Worm (Caenorhabditis elegans) whole organism, young adult: ENCODE results near the gene F58G6.3.

Experiments used
- B0261.1 ChIP-seq: sonication (generic microtip); optimal IDR thresholded peaks from 2 replicates; lab custom pipeline; 2016; ENCODE audit warnings: mild to moderate bottlenecking, missing genetic modification characterization, moderate library complexity, missing compliant biosample characterization
- C06A6.2 ChIP-seq: fragments of 200-800 bp; sonication (Bioruptor generic); conservative IDR thresholded peaks from 2 replicates; pipeline ENCODE4 v1.3.6; 2022; ENCODE audit warnings: missing genetic modification characterization, missing compliant biosample characterization
- F10E7.11 ChIP-seq: sonication (generic microtip); optimal IDR thresholded peaks from 2 replicates; lab custom pipeline; 2017; ENCODE audit warnings: mild to moderate bottlenecking, missing genetic modification characterization, moderate library complexity, missing compliant biosample characterization
- F37B4.10 ChIP-seq: fragments of 200-800 bp; sonication (Bioruptor generic); IDR thresholded peaks from 2 replicates; pipeline ENCODE4 v1.3.6; 2022; ENCODE audit warnings: missing genetic modification characterization, missing compliant biosample characterization
- T07F8.4 ChIP-seq: sonication (generic microtip); optimal IDR thresholded peaks from 2 replicates; lab custom pipeline; 2016; ENCODE audit warnings: mild to moderate bottlenecking, missing genetic modification characterization, moderate library complexity, missing compliant biosample characterization
- Y53G8AR.9 ChIP-seq: fragments of 200-800 bp; sonication (Bioruptor generic); conservative IDR thresholded peaks from 2 replicates; pipeline ENCODE4 v1.3.6; 2022; ENCODE audit warnings: missing genetic modification reagents, missing genetic modification characterization, missing compliant biosample characterization
- Y56A3A.18 ChIP-seq: fragments of 200-800 bp; sonication (Bioruptor generic); IDR thresholded peaks from 2 replicates; pipeline ENCODE4 v1.3.6; 2022; ENCODE audit warnings: missing genetic modification reagents, missing genetic modification characterization, missing compliant biosample characterization
- Y79H2A.3 ChIP-seq: fragments of 200-800 bp; sonication (Bioruptor generic); conservative IDR thresholded peaks from 2 replicates; pipeline ENCODE4 v1.3.6; 2022; ENCODE audit warnings: missing genetic modification reagents, missing genetic modification characterization, missing compliant biosample characterization
- athp-1 ChIP-seq: sonication (generic microtip); optimal IDR thresholded peaks from 2 replicates; lab custom pipeline; 2017; ENCODE audit warnings: mild to moderate bottlenecking, missing genetic modification characterization, missing compliant biosample characterization
- bed-1 ChIP-seq: fragments of 200-800 bp; sonication (Bioruptor generic); IDR thresholded peaks from 2 replicates; pipeline ENCODE4 v1.3.6; 2022; ENCODE audit warnings: missing genetic modification reagents, missing genetic modification characterization, missing compliant biosample characterization
- cebp-1 ChIP-seq, 2 experiments: fragments of 200-800 bp in 1 of 2; sonication (Bioruptor generic) in 1 of 2; sonication (generic microtip) in 1 of 2; IDR thresholded peaks in 1 of 2; optimal IDR thresholded peaks in 1 of 2; 2 replicates each; pipeline versions ENCODE4 v1.3.6 to Lab custom; 2017 to 2022; ENCODE audit warnings: missing compliant biosample characterization in 2 of 2, missing genetic modification characterization in 2 of 2, mild to moderate bottlenecking in 1 of 2, missing genetic modification reagents in 1 of 2, moderate library complexity in 1 of 2
- ceh-100 ChIP-seq: fragments of 200-800 bp; sonication (Bioruptor generic); IDR thresholded peaks from 2 replicates; pipeline ENCODE4 v1.3.6; 2022; ENCODE audit warnings: missing genetic modification reagents, missing genetic modification characterization, missing compliant biosample characterization
- dox-1 ChIP-seq: fragments of 200-800 bp; sonication (Bioruptor generic); IDR thresholded peaks from 2 replicates; pipeline ENCODE4 v1.3.6; 2022; ENCODE audit warnings: missing genetic modification reagents, missing genetic modification characterization, missing compliant biosample characterization
- dpl-1 ChIP-seq: fragments of 150-350 bp; optimal IDR thresholded peaks from 2 replicates; lab custom pipeline; 2014; ENCODE audit warnings: missing biosample characterization, missing genetic modification reagents, missing genetic modification characterization
- egl-18 ChIP-seq: fragments of 200-800 bp; sonication (Bioruptor generic); IDR thresholded peaks from 2 replicates; pipeline ENCODE4 v1.3.6; 2022; ENCODE audit warnings: missing genetic modification reagents, missing genetic modification characterization, missing compliant biosample characterization
- fkh-3 ChIP-seq: sonication (generic microtip); optimal IDR thresholded peaks from 2 replicates; lab custom pipeline; 2016; ENCODE audit warnings: mild to moderate bottlenecking, missing genetic modification characterization, missing compliant biosample characterization
- gei-17 ChIP-seq: fragments of 200-800 bp; sonication (Bioruptor generic); optimal IDR thresholded peaks from 2 replicates; lab custom pipeline; 2018; ENCODE audit warnings: mild to moderate bottlenecking, missing genetic modification characterization, missing compliant biosample characterization
- him-1 ChIP-seq: sonication (generic microtip); optimal IDR thresholded peaks from 2 replicates; lab custom pipeline; 2016; ENCODE audit warnings: missing genotype, missing genetic modification reagents, missing genetic modification characterization, missing compliant biosample characterization
- hlh-26 ChIP-seq: fragments of 200-800 bp; sonication (Bioruptor generic); conservative IDR thresholded peaks from 2 replicates; pipeline ENCODE4 v1.3.6; 2022; ENCODE audit warnings: missing genetic modification reagents, missing genetic modification characterization, missing compliant biosample characterization
- hsf-1 ChIP-seq: fragments of 200-800 bp; sonication (Bioruptor generic); IDR thresholded peaks from 2 replicates; pipeline ENCODE4 v1.3.6; 2022; ENCODE audit warnings: missing genetic modification reagents, missing genetic modification characterization, missing compliant biosample characterization
- let-526 ChIP-seq: fragments of 200-800 bp; sonication (Bioruptor generic); IDR thresholded peaks from 2 replicates; pipeline ENCODE4 v1.3.6; 2022; ENCODE audit warnings: missing genetic modification reagents, missing genetic modification characterization, missing compliant biosample characterization
- let-607 ChIP-seq, 2 experiments: fragments of 200-800 bp in 1 of 2; sonication (Bioruptor generic) in 1 of 2; sonication (generic microtip) in 1 of 2; optimal IDR thresholded peaks; 2 replicates each; lab custom pipeline; 2016 to 2018; ENCODE audit warnings: mild to moderate bottlenecking in 2 of 2, missing compliant biosample characterization in 2 of 2, missing genetic modification characterization in 2 of 2, moderate library complexity in 2 of 2, missing genotype in 1 of 2
- lin-35 ChIP-seq, 3 experiments: fragments of 150-350 bp in 2 of 3; sonication (generic microtip) in 1 of 3; optimal IDR thresholded peaks; 2 replicates each; lab custom pipeline; 2014 to 2018; ENCODE audit warnings: missing biosample characterization in 3 of 3, missing genetic modification characterization in 3 of 3, missing genetic modification reagents in 3 of 3
- lin-40 ChIP-seq: sonication (generic microtip); optimal IDR thresholded peaks from 2 replicates; lab custom pipeline; 2016; ENCODE audit warnings: missing genetic modification characterization, mild to moderate bottlenecking, missing compliant biosample characterization, missing genotype, missing genetic modification reagents
- madf-8 ChIP-seq: fragments of 200-800 bp; sonication (Bioruptor generic); conservative IDR thresholded peaks from 2 replicates; pipeline ENCODE4 v1.3.6; 2022; ENCODE audit warnings: missing genetic modification reagents, missing genetic modification characterization, missing compliant biosample characterization
- nfya-2 ChIP-seq: fragments of 200-800 bp; sonication (Bioruptor generic); IDR thresholded peaks from 2 replicates; pipeline ENCODE4 v1.3.6; 2022; ENCODE audit warnings: missing genetic modification reagents, missing genetic modification characterization, missing compliant biosample characterization
- nfyb-1 ChIP-seq: fragments of 200-800 bp; sonication (Bioruptor generic); IDR thresholded peaks from 2 replicates; pipeline ENCODE4 v1.3.6; 2022; ENCODE audit warnings: missing genetic modification reagents, missing genetic modification characterization, missing compliant biosample characterization
- nhr-80 ChIP-seq: sonication (generic microtip); optimal IDR thresholded peaks from 2 replicates; lab custom pipeline; 2016; ENCODE audit warnings: missing genetic modification characterization, missing compliant biosample characterization
- nhr-90 ChIP-seq: sonication (generic microtip); optimal IDR thresholded peaks from 2 replicates; lab custom pipeline; 2016; ENCODE audit warnings: missing genotype, mild to moderate bottlenecking, missing genetic modification characterization, missing compliant biosample characterization
- pbrm-1 ChIP-seq: fragments of 200-800 bp; sonication (Bioruptor generic); IDR thresholded peaks from 2 replicates; pipeline ENCODE4 v1.3.6; 2022; ENCODE audit warnings: missing genetic modification reagents, missing genetic modification characterization, missing compliant biosample characterization
- pha-4 ChIP-seq: fragments of 150-350 bp; sonication (generic microtip); optimal IDR thresholded peaks from 2 replicates; lab custom pipeline; 2014; ENCODE audit warnings: missing biosample characterization, missing genetic modification reagents, missing genetic modification characterization
- rcor-1 ChIP-seq: fragments of 200-800 bp; sonication (Bioruptor generic); IDR thresholded peaks from 2 replicates; pipeline ENCODE4 v1.3.6; 2022; ENCODE audit warnings: missing genetic modification reagents, missing genetic modification characterization, missing compliant biosample characterization
- rpc-1 ChIP-seq, 2 experiments: fragments of 150-350 bp in 1 of 2; sonication (generic microtip) in 1 of 2; optimal IDR thresholded peaks; 2 replicates each; lab custom pipeline; 2014 to 2018; ENCODE audit warnings: missing biosample characterization in 1 of 2, missing genetic modification characterization in 1 of 2, missing genetic modification reagents in 1 of 2, missing genotype in 1 of 2
- snpc-1.1 ChIP-seq: sonication (generic microtip); optimal IDR thresholded peaks from 2 replicates; lab custom pipeline; 2017; ENCODE audit warnings: missing genetic modification characterization, mild to moderate bottlenecking, missing compliant biosample characterization, antibody characterized with exemption, moderate library complexity, missing genotype, missing genetic modification reagents; ENCODE audit not compliant: insufficient read depth
- tbp1 ChIP-seq: fragments of 200-800 bp; sonication (Bioruptor generic); optimal IDR thresholded peaks from 2 replicates; lab custom pipeline; 2018; ENCODE audit warnings: mild to moderate bottlenecking, missing genetic modification characterization, missing compliant biosample characterization
- tbx-9 ChIP-seq: sonication (generic microtip); optimal IDR thresholded peaks from 2 replicates; lab custom pipeline; 2016; ENCODE audit warnings: borderline replicate concordance, missing genetic modification characterization, inconsistent platforms, missing compliant biosample characterization
- tlf-1 ChIP-seq: fragments of 200-800 bp; sonication (Bioruptor generic); optimal IDR thresholded peaks from 2 replicates; lab custom pipeline; 2018; ENCODE audit warnings: mild to moderate bottlenecking, missing genetic modification characterization, missing compliant biosample characterization
- zfh-2 ChIP-seq: fragments of 200-800 bp; sonication (Bioruptor generic); conservative IDR thresholded peaks from 2 replicates; pipeline ENCODE4 v1.3.6; 2022; ENCODE audit warnings: missing genetic modification reagents, missing genetic modification characterization, missing compliant biosample characterization
- ztf-25 ChIP-seq: fragments of 200-800 bp; sonication (Bioruptor generic); IDR thresholded peaks from 2 replicates; pipeline ENCODE4 v1.3.6; 2022; ENCODE audit warnings: missing genetic modification reagents, missing genetic modification characterization, missing compliant biosample characterization

The F58G6.3 gene

DNA sequence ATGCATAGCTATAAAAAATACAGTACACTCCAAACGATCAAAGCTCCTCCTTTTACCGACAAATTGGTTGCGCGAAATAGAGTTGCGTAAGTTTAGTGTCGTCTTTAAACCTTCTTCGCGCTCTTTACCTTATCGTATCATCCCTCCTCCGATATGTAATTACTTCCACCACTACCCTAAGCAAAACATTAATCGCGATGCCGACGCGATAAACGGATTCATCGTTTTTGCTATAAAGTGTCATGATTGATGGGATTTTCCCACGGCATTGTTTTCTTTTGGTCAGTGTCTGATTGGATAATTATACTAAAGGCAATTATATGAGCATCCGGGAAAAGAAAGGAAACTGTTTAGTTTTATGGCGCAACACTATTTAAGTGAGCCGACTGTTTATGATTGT, 34.5 kb upstream of the F58G6.3 start:
- TF ChIP-seq let-607 (tag; optimal IDR thresholded peaks at IDR 0.05; lab: Kevin White, UChicago) (no peak), gei-17 (GFP tag; lab: Kevin White, UChicago) (no peak), lin-40 (tag; lab: Kevin White, UChicago) (no peak), bed-1 (GFP tag; lab: Robert Waterston, UW) (no peak), Y79H2A.3 (GFP tag; lab: Robert Waterston, UW) (no peak), pbrm-1 (GFP tag; lab: Robert Waterston, UW) (no peak), Y56A3A.18 (no peak), tbx-9 (tag; lab: Kevin White, UChicago) (no peak), zfh-2 (GFP tag; lab: Robert Waterston, UW) (no peak), nfya-2 (GFP tag; lab: Robert Waterston, UW) (no peak), egl-18 (GFP tag; lab: Robert Waterston, UW) (no peak), hlh-26 (GFP tag; lab: Robert Waterston, UW) (no peak), F37B4.10 (GFP tag; lab: Robert Waterston, UW) (no peak)

DNA sequence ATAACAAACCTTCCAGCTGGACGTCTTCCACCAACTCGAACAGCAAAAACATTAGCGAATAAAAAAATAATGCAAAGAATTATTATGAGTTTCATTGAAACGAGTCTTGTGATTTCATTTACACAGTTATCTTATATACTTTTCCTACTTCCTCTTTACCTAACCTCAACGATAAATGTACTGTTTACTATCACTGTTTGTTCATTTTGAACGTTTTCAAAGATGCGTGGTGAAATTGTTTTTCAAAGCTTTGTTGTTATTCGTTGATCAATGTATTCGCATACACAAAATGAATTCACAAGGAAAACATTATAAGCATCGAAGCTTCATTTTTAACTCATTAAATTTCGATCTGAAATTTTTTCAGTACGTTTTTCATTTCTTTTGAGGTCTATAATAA, 31.1 kb upstream of the F58G6.3 start, which contains the start of gene W09C2.7:
TSS of gene W09C2.7 (minus strand) at position 101 of the 400 bp plus-strand sequence.
- no peak for TF ChIP-seq F10E7.11 (tag; lab: Kevin White, UChicago)
- no peak for TF ChIP-seq snpc-1.1 (tag; lab: Kevin White, UChicago)
- TF ChIP-seq tlf-1 (GFP tag; lab: Kevin White, UChicago), result no peak
- TF ChIP-seq him-1 (tag; lab: Kevin White, UChicago), result no peak
- no peak for TF ChIP-seq madf-8
- no peak for TF ChIP-seq Y53G8AR.9 (GFP tag; lab: Robert Waterston, UW)
- no peak for TF ChIP-seq ceh-100 (GFP tag; lab: Robert Waterston, UW)
- no peak for TF ChIP-seq nhr-80
- no peak for TF ChIP-seq dox-1 (GFP tag; lab: Robert Waterston, UW)
- TF ChIP-seq nfyb-1 (GFP tag; lab: Robert Waterston, UW), result no peak
- TF ChIP-seq ztf-25 (GFP tag; lab: Robert Waterston, UW), result no peak
- TF ChIP-seq F37B4.10 (GFP tag; lab: Robert Waterston, UW), result no peak
- no peak for TF ChIP-seq tbp1 (GFP tag; lab: Kevin White, UChicago)

DNA sequence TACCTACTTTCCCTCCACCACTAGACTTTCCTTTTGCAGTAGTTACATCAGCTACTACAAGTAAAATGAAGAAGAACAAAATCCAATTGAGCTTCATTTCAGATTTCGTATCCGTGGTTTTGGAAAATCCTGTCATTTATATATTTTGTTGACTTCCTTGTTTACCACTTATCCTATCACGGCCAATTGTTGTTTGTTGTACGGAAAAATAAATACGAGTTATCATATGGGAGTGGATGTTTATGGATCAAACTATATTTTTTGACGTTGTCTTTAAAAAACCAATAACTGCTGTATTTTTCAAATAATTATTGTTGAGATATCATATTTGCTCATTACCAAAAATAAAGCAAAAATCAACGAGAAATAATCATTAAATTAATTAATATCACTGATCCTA, 30.1 kb upstream of the F58G6.3 start, which contains the start of gene W09C2.9:
TSS of gene W09C2.9 (minus strand) at position 101 of the 400 bp plus-strand sequence.
- no peak for TF ChIP-seq lin-35 (GFP tag; optimal IDR thresholded peaks at IDR 0.05; lab: Kevin White, UChicago)
- TF ChIP-seq F37B4.10 (GFP tag; lab: Robert Waterston, UW), result no peak
- no peak for TF ChIP-seq B0261.1 (tag; lab: Kevin White, UChicago)
- no peak for TF ChIP-seq fkh-3 (tag; lab: Kevin White, UChicago)
- TF ChIP-seq rpc-1 (optimal IDR thresholded peaks at IDR 0.05; lab: Kevin White, UChicago), result no peak
- no peak for TF ChIP-seq rpc-1 (tag; optimal IDR thresholded peaks at IDR 0.05; lab: Kevin White, UChicago)
- TF ChIP-seq rcor-1 (GFP tag; lab: Robert Waterston, UW), result no peak
- TF ChIP-seq C06A6.2 (GFP tag; lab: Robert Waterston, UW), result no peak
- no peak for TF ChIP-seq pha-4
- no peak for TF ChIP-seq let-607 (tag; optimal IDR thresholded peaks at IDR 0.05; lab: Kevin White, UChicago)
- TF ChIP-seq athp-1 (tag; lab: Kevin White, UChicago), result no peak
- no peak for TF ChIP-seq T07F8.4 (tag; lab: Kevin White, UChicago)
- TF ChIP-seq let-526 (GFP tag; lab: Robert Waterston, UW), result no peak
- no peak for TF ChIP-seq hsf-1 (GFP tag; lab: Robert Waterston, UW)
- TF ChIP-seq cebp-1 (GFP tag; IDR thresholded peaks at IDR 0.05; lab: Robert Waterston, UW), result no peak
- TF ChIP-seq cebp-1 (tag; optimal IDR thresholded peaks at IDR 0.05; lab: Kevin White, UChicago), result no peak
- TF ChIP-seq Y56A3A.18, result no peak
- TF ChIP-seq dpl-1, result no peak
- no peak for TF ChIP-seq nhr-90 (tag; lab: Kevin White, UChicago)
- TF ChIP-seq, all 124 proteins: peak for 0
